Fruit fly (Drosophila melanogaster) whole organism: ENCODE data around the gene CG9175.

Experiments
- CG8478 ChIP-seq: fragments of >200 bp; optimal IDR thresholded peaks from 2 replicates; lab custom pipeline; 2018; ENCODE audit warnings: inconsistent platforms
- Dll ChIP-seq: fragments of >200 bp; optimal IDR thresholded peaks from 2 replicates; lab custom pipeline; 2017
- EcR ChIP-seq, 2 experiments: fragments of >200 bp; optimal IDR thresholded peaks; 2 replicates each; lab custom pipeline; 2017; ENCODE audit warnings: missing biosample characterization in 2 of 2, missing genetic modification characterization in 2 of 2, missing genetic modification reagents in 2 of 2
- pan ChIP-seq: fragments of >200 bp; optimal IDR thresholded peaks from 2 replicates; lab custom pipeline; 2017
- psq ChIP-seq: fragments of >200 bp; optimal IDR thresholded peaks from 2 replicates; lab custom pipeline; 2017
- usp ChIP-seq: fragments of >200 bp; optimal IDR thresholded peaks from 2 replicates; lab custom pipeline; 2017; ENCODE audit warnings: missing biosample characterization, missing genetic modification characterization, mixed read lengths

DNA sequence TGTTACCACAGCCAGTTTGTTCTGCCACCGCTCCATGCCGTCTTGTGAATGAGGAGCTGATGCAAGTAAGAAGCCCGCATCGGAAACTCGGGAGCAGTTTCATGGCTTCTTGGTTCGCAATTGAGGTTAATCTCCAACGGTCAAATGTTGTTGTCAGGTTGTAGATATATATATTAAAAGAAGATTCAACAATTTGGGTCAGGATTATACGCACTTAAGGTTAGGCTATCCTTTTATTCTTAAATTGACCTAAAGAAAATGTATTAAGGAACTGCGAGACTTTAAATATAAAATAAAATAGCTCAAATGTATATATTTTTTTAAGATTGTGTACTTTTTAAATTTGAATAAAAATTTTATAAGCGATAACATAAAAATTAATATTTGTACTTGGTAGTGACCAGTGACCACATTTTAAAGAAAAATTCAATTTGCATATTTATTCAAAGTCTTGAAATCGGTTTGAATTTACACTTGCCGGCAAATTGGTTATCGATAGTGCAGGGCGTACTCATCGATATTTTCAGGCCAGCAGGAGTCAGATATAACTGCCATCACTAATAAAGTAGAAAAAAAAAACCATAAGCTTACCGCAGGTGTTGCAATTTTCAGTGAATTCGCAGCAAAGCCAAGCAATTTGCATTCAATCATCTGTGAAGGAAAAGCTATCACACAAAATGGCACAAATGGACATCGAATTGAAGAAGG is 30.1 kb downstream of the CG9175 start, which contains the start of the genes CG9150 and Pfdn1:
- no peak for TF ChIP-seq usp (GFP tag; lab: Kevin White, UChicago)
- no peak for TF ChIP-seq psq (lab: Kevin White, UChicago)
- no peak for TF ChIP-seq EcR (GFP tag; optimal IDR thresholded peaks at IDR 0.05; lab: Kevin White, UChicago)
- no peak for TF ChIP-seq CG8478
- no peak for TF ChIP-seq Dll (lab: Kevin White, UChicago)
- TF ChIP-seq pan (lab: Kevin White, UChicago): no peak
